Worm (Caenorhabditis elegans): Measurements from ENCODE around the gene H06A10.1.

The H06A10.1 gene

DNA sequence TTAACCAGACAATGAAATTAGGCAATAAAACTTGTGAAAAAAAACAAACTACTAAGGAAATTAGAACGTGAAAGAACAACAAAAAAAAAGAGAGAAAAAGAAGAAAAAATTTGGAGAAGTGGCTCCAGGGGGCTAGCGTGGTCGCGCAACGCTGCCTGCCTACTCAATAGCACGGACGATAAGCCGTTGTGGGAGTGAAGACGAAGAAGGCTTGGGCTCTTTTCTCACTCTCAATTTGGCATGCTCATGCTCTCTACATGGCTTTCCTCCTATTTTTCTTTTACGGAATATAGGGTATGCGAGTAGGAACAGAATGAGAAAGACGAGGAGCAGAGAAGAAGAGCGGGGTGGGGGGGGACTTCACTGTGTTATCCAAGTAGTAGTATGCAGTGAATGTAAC lies 5.1 kb upstream of the H06A10.1 start:
- TF ChIP-seq hlh-30 (tag; optimal IDR thresholded peaks at IDR 0.05; ENCODE audit: insufficient read depth) (peak; percentile 12), nhr-237 (tag; optimal IDR thresholded peaks at IDR 0.05) (no peak), daf-12 (tag; optimal IDR thresholded peaks at IDR 0.05) (no peak), D1046.2 (GFP tag; IDR thresholded peaks at IDR 0.05) (no peak), nhr-6 (tag; optimal IDR thresholded peaks at IDR 0.05) (no peak), nhr-25 (tag; optimal IDR thresholded peaks at IDR 0.05; ENCODE audit: borderline replicate concordance, insufficient read depth) (no peak), set-16 (GFP tag; IDR thresholded peaks at IDR 0.05) (no peak), php-3 (GFP tag; IDR thresholded peaks at IDR 0.05) (no peak), ceh-28 (tag; optimal IDR thresholded peaks at IDR 0.05) (no peak), ctbp-1 (GFP tag; IDR thresholded peaks at IDR 0.05) (no peak), fos-1 (tag; optimal IDR thresholded peaks at IDR 0.05) (no peak), zfp-3 (GFP tag; conservative IDR thresholded peaks at IDR 0.05) (no peak), ceh-20 (GFP tag; IDR thresholded peaks at IDR 0.05) (no peak), F44E2.7 (GFP tag; IDR thresholded peaks at IDR 0.05) (no peak), tra-1 (GFP tag; IDR thresholded peaks at IDR 0.05) (no peak), T20F7.1 (GFP tag; optimal IDR thresholded peaks at IDR 0.05) (no peak), F10B5.3 (tag; optimal IDR thresholded peaks at IDR 0.05) (no peak), unc-62 (GFP tag; optimal IDR thresholded peaks at IDR 0.05 in 1 of 2) (no peak), unc-62 (tag; optimal IDR thresholded peaks at IDR 0.05) (no peak), mep-1 (tag; optimal IDR thresholded peaks at IDR 0.05) (peak; percentile 35), madf-5 (GFP tag; IDR thresholded peaks at IDR 0.05) (no peak), snpc-1.2 (GFP tag; IDR thresholded peaks at IDR 0.05) (no peak), Y48G9A.11 (GFP tag; IDR thresholded peaks at IDR 0.05) (no peak), hif-1 (tag; optimal IDR thresholded peaks at IDR 0.05) (peak in 1 of 2 experiments; percentile 29), ama-1 (optimal IDR thresholded peaks at IDR 0.05) (no peak), lim-7 (GFP tag; IDR thresholded peaks at IDR 0.05) (no peak), spr-1 (tag; optimal IDR thresholded peaks at IDR 0.05) (no peak), lin-39 (tag; optimal IDR thresholded peaks at IDR 0.05) (no peak), dmd-8 (GFP tag; IDR thresholded peaks at IDR 0.05) (no peak), lin-38 (GFP tag; IDR thresholded peaks at IDR 0.05) (no peak), nhr-28 (tag; optimal IDR thresholded peaks at IDR 0.05) (no peak), duxl-1 (tag; optimal IDR thresholded peaks at IDR 0.05; ENCODE audit: poor library complexity) (no peak), tag-97 (GFP tag; IDR thresholded peaks at IDR 0.05) (no peak), zip-2 (tag; optimal IDR thresholded peaks at IDR 0.05) (no peak), daf-8 (GFP tag; IDR thresholded peaks at IDR 0.05) (no peak), R02D3.7 (tag; optimal IDR thresholded peaks at IDR 0.05) (no peak), mdt-29 (GFP tag; IDR thresholded peaks at IDR 0.05) (no peak), nhr-102 (tag; optimal IDR thresholded peaks at IDR 0.05) (no peak), zag-1 (tag; optimal IDR thresholded peaks at IDR 0.05) (no peak), skn-1 (tag; optimal IDR thresholded peaks at IDR 0.05) (no peak), mxl-3 (GFP tag; optimal IDR thresholded peaks at IDR 0.05) (no peak), rbr-2 (tag; optimal IDR thresholded peaks at IDR 0.05) (peak; percentile 72), zfp-2 (tag; optimal IDR thresholded peaks at IDR 0.05) (no peak), aha-1 (tag) (no peak), nhr-76 (tag; optimal IDR thresholded peaks at IDR 0.05) (no peak), ces-1 (GFP tag; optimal IDR thresholded peaks at IDR 0.05) (no peak), fkh-10 (GFP tag; optimal IDR thresholded peaks at IDR 0.05) (peak; percentile 18), attf-4 (tag; optimal IDR thresholded peaks at IDR 0.05) (no peak), nhr-48 (tag; optimal IDR thresholded peaks at IDR 0.05) (no peak), lin-1 (GFP tag; IDR thresholded peaks at IDR 0.05) (no peak), mes-2 (tag; optimal IDR thresholded peaks at IDR 0.05; ENCODE audit: poor library complexity, severe bottlenecking) (no peak), ceh-44 (GFP tag; IDR thresholded peaks at IDR 0.05) (no peak), F37D6.2 (tag; optimal IDR thresholded peaks at IDR 0.05) (peak; percentile 39)
